Fruit fly (Drosophila melanogaster): ENCODE results near the gene Sfp24Bd.
A peak's percentile ranks its signal among the peaks of the same experiment; 100 is the strongest.

Sfp24Bd gene

DNA sequence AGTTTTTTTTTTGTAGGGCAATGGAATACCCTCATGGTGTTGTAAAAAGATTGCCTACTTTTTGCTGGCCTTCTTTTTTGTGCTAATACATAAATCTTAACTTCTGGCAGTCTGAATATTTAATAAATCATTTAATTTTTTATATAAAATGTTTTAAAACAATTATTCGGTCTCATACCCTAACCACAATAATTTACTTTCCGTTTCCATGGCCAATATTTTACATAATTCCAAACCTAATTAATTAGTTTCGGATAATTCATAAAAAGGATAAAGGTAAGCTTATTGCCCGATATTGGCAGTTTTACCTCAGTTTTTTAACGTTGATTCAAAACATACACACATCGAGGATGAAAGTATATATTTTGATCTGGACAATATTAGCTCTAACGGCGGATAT lies 31.0 kb upstream of the Sfp24Bd start, which contains the start of gene CG42465:
TSS of gene CG42465 (plus strand) at position 301 of the 400 bp plus-strand sequence.
- TF ChIP-seq Rfx (GFP tag; IDR thresholded peaks at IDR 0.05) (no peak), CG16863 (GFP tag; optimal IDR thresholded peaks at IDR 0.05) (no peak), CG10959 (GFP tag; IDR thresholded peaks at IDR 0.05) (no peak), pros (GFP tag; optimal IDR thresholded peaks at IDR 0.05) (no peak), H15 (GFP tag; IDR thresholded peaks at IDR 0.05) (no peak), CG8944 (GFP tag; optimal IDR thresholded peaks at IDR 0.05) (no peak), psq (GFP tag; optimal IDR thresholded peaks at IDR 0.05) (no peak)

DNA sequence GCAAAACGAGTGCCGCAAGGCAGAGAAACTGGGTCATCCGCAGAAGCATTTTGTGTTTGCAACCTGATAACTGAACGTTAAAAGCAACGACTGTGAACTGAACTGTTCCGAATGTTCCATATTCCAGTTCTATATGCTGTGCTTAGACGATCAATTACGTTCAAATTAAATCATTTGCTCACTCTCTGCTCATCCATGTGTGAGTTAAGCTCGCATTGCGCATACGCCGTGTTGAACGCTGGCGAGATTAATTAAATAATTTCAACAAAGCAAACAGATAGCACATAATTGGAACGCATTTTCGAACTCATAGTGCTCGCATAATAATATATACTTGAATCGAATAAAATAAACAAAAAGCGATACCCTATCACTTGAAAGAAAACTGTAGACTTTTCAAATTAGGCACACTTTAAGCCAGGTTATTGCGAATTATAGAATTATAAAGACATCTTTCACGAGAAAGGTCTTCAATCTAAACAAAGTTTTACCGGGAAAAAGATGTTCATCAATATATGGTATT lies 30.1 kb upstream of the Sfp24Bd start, which contains the start of the genes CG10031 and CG42464:
TSS of gene CG10031 (minus strand) at position 101 of the 523 bp plus-strand sequence.
TSS of gene CG42464 (plus strand) at position 473 of the 523 bp plus-strand sequence.
- TF ChIP-seq Pdp1 (GFP tag; optimal IDR thresholded peaks at IDR 0.05) (peak in 1 of 2 experiments; percentile 42), Ssrp (tag; optimal IDR thresholded peaks at IDR 0.05) (no peak), CG34376 (GFP tag; optimal IDR thresholded peaks at IDR 0.05) (peak; percentile 26), CG15514 (GFP tag; optimal IDR thresholded peaks at IDR 0.05) (peak; percentile 56)

DNA sequence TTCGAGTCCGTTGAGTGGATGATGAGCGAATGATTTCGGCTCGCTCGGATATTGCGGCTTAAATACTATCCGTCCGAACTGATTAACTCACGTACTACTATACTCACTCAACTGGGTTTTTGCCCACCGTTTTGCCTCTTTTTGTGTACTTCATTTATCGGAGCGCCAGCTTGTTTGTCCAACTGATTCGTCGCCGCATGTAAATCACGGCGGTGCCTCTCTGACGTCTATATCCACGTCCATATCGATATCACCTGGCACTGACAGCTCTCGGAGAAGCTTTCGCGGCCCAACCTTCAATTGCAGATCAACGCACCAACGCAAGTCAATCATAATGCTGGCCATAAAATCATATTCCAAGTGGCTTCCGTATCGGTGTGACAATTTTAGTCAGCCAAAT lies 28.8 kb upstream of the Sfp24Bd start, which contains the start of gene CG3604:
TSS of gene CG3604 (minus strand) at position 101 of the 400 bp plus-strand sequence.
- no peak for TF ChIP-seq Fer3 (tag; optimal IDR thresholded peaks at IDR 0.05)
- TF ChIP-seq CG15514 (GFP tag; optimal IDR thresholded peaks at IDR 0.05) = no peak
- TF ChIP-seq CG10654 (GFP tag; optimal IDR thresholded peaks at IDR 0.05) = no peak
- peak in 1 of 2 experiments; percentile 14 for TF ChIP-seq Eip74EF (GFP tag; optimal IDR thresholded peaks at IDR 0.05)

DNA sequence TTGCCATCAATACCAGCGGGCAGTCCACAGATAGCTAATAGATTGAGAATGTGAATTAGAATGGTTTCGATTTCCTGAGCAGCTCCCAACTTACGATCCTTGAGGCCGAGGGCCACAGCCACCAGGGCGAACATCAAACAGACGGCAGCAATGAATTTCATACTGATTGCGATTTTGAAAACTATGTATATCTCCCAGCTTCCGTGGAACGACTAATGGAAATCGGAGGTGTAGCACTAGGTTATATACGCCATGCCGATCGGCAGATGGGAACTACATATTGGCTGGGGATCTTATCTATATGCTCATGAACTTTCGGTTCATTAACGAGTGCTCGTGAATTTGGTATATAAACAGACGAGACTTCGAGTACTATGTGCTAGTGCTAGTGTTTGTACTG lies 27.5 kb upstream of the Sfp24Bd start, which contains the start of gene IM33:
TSS of gene IM33 (minus strand) at position 221 of the 400 bp plus-strand sequence.
- TF ChIP-seq B-H2 (GFP tag; optimal IDR thresholded peaks at IDR 0.05) (no peak), CG10543 (GFP tag; optimal IDR thresholded peaks at IDR 0.05) (peak; percentile 11), jumu (GFP tag; optimal IDR thresholded peaks at IDR 0.05) (no peak), lilli (GFP tag; optimal IDR thresholded peaks at IDR 0.05) (no peak), CG6854 (GFP tag; optimal IDR thresholded peaks at IDR 0.05) (no peak), sug (tag; optimal IDR thresholded peaks at IDR 0.05) (peak; percentile 51), Pdp1 (GFP tag; optimal IDR thresholded peaks at IDR 0.05) (no peak), fru (optimal IDR thresholded peaks at IDR 0.05) (no peak), CG34376 (GFP tag; optimal IDR thresholded peaks at IDR 0.05) (peak; percentile 61), CG11247 (GFP tag; IDR thresholded peaks at IDR 0.05) (no peak), CG7357 (GFP tag; IDR thresholded peaks at IDR 0.05) (0 out of 3 replicates have a peak, but pooled peaks have one; percentile 9)

DNA sequence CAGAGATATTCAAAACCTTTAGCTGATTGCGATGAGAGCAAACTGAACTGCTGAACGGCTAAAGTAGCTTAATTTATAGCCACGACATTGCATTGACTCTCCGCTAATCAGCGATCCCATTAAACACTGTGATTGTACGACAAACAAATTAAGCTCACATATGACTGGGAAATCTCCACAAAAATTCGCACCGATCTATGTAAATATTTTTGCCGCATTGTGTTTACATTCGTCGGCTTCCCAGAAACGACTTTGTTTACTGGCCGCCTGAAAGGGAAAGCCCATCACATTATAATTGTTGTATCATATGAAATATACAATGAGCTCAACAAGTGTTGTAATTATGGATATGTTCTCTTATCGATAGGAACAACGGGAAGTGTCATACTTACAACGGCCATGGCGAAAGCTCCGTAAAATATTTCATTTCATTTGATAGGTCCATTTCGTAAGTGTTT lies 26.5 kb upstream of the Sfp24Bd start, which contains the start of gene CG16713:
TSS of gene CG16713 (minus strand) at position 51 of the 458 bp plus-strand sequence.
- TF ChIP-seq Sox102F (GFP tag; optimal IDR thresholded peaks at IDR 0.05) (no peak), CG34376 (GFP tag; optimal IDR thresholded peaks at IDR 0.05) (peak; percentile 31), sug (tag; optimal IDR thresholded peaks at IDR 0.05) (peak; percentile 25)

DNA sequence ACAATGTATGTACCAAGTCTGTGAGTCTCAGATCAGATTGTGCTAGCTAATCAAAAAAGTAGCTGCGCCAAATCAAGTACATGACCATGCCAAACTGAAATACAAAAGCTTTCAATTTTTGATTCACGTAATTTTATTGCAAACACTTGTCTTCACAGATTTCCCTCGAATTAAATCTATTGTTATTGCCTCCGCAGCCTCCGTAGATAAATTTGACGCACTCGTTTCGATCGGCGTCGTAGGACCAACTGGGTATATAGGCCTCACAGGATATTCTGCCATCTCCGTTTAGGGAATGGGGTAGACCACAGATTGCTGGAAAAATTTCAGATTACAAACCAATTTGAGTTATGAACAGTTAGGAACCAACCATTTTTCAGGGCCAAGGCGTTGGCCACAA lies 26.0 kb upstream of the Sfp24Bd start, which contains the start of gene CG43165:
TSS of gene CG43165 (minus strand) at position 101 of the 400 bp plus-strand sequence.
- TF ChIP-seq CG8765 (GFP tag; IDR thresholded peaks at IDR 0.05) (peak; percentile 22; the same call in 1 of the 2 replicates), CG9932 (GFP tag; IDR thresholded peaks at IDR 0.05) (no peak), Pdp1 (GFP tag; optimal IDR thresholded peaks at IDR 0.05) (peak in 1 of 2 experiments; percentile 12)

DNA sequence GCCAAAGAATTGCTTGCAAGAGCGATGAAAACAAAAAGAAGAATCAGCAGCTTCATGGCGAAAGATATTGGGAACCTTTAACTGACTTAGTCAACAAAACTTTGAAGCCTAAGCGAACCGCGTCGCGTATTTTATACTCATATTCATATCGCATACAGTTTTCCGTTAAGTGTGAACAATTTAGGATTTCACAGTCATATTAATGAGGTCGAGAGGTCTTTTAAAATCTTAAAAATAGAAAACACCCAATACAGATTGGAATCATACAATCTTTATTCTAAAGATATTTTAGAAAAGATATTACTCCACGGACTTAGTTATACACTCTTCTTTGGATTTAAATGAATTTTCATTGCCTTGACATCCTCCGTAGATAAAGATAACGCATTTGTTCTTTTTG lies 24.9 kb upstream of the Sfp24Bd start, which contains the start of gene Acp24A4:
TSS of gene Acp24A4 (minus strand) at position 101 of the 400 bp plus-strand sequence.
- TF ChIP-seq CG11504 (tag; optimal IDR thresholded peaks at IDR 0.05) (no peak), az2 (GFP tag; optimal IDR thresholded peaks at IDR 0.05) (no peak), pho (GFP tag; optimal IDR thresholded peaks at IDR 0.05) (no peak), CG1832 (GFP tag; optimal IDR thresholded peaks at IDR 0.05) (no peak), onecut (GFP tag; IDR thresholded peaks at IDR 0.05) (no peak), HmgZ (tag; optimal IDR thresholded peaks at IDR 0.05) (no peak), CG42726 (GFP tag; IDR thresholded peaks at IDR 0.05; ENCODE audit: partially characterized antibody) (no peak), Sox100B (GFP tag; optimal IDR thresholded peaks at IDR 0.05) (no peak), lab (GFP tag; optimal IDR thresholded peaks at IDR 0.05) (no peak), CG7928 (GFP tag; optimal IDR thresholded peaks at IDR 0.05) (no peak), TFAM (GFP tag; optimal IDR thresholded peaks at IDR 0.05) (no peak)
